Fruit fly (Drosophila melanogaster) whole organism, wandering third instar larva: ENCODE results near the gene Hrs.

ENCODE experiments used
- Abd-B ChIP-seq: fragments of >200 bp; optimal IDR thresholded peaks from 2 replicates; lab custom pipeline; 2017; ENCODE audit warnings: missing biosample characterization, missing genetic modification characterization
- CG32264 ChIP-seq: fragments of 200-800 bp; sonication (Bioruptor generic); optimal IDR thresholded peaks from 2 replicates; lab custom pipeline; 2016; ENCODE audit warnings: missing biosample characterization, missing genetic modification characterization
- CG9705 ChIP-seq: fragments of 200-800 bp; sonication (Bioruptor generic); optimal IDR thresholded peaks from 2 replicates; lab custom pipeline; 2018; ENCODE audit warnings: missing biosample characterization, mild to moderate bottlenecking, missing genetic modification characterization
- Dfd ChIP-seq: fragments of >200 bp; optimal IDR thresholded peaks from 2 replicates; lab custom pipeline; 2017; ENCODE audit warnings: missing biosample characterization, missing genetic modification characterization
- Dif ChIP-seq: fragments of 200-275, 200-300 bp; sonication (Bioruptor generic); optimal IDR thresholded peaks from 2 replicates; lab custom pipeline; 2018; ENCODE audit warnings: missing biosample characterization, missing genetic modification characterization; ENCODE audit not compliant: partially characterized antibody
- GATAd ChIP-seq: sonication (Bioruptor generic); optimal IDR thresholded peaks from 2 replicates; lab custom pipeline; 2016; ENCODE audit warnings: missing biosample characterization, missing genetic modification characterization
- HLH106 ChIP-seq: fragments of 200-800 bp; optimal IDR thresholded peaks from 3 replicates; lab custom pipeline; 2019; ENCODE audit warnings: missing biosample characterization, mild to moderate bottlenecking, missing genetic modification characterization, moderate library complexity
- Hnf4 ChIP-seq: fragments of 200-800 bp; sonication (Bioruptor generic); optimal IDR thresholded peaks from 2 replicates; lab custom pipeline; 2016; ENCODE audit warnings: missing biosample characterization, mild to moderate bottlenecking, missing genetic modification characterization
- Hr78 ChIP-seq: fragments of >200 bp; optimal IDR thresholded peaks from 2 replicates; lab custom pipeline; 2017; ENCODE audit warnings: missing biosample characterization, missing genetic modification characterization
- Hr83 ChIP-seq: fragments of 200-300 bp; sonication (Bioruptor generic); optimal IDR thresholded peaks from 2 replicates; lab custom pipeline; 2016; ENCODE audit warnings: missing biosample characterization, mild to moderate bottlenecking, missing genetic modification characterization, moderate library complexity; ENCODE audit not compliant: poor library complexity, severe bottlenecking
- Jra ChIP-seq: sonication (Bioruptor generic); optimal IDR thresholded peaks from 2 replicates; lab custom pipeline; 2016; ENCODE audit warnings: missing biosample characterization, missing genetic modification characterization
- Myc ChIP-seq: fragments of >200 bp; optimal IDR thresholded peaks from 2 replicates; lab custom pipeline; 2017
- N ChIP-seq: fragments of >200 bp; optimal IDR thresholded peaks from 2 replicates; lab custom pipeline; 2018; ENCODE audit warnings: missing biosample characterization, missing external identifiers, missing genetic modification characterization
- OdsH ChIP-seq: fragments of 200-800 bp; sonication (Bioruptor generic); optimal IDR thresholded peaks from 2 replicates; lab custom pipeline; 2016; ENCODE audit warnings: missing biosample characterization, mild to moderate bottlenecking, missing genetic modification characterization
- Rel ChIP-seq, 2 experiments: fragments of 200-800 bp; sonication (Bioruptor generic) in 1 of 2; optimal IDR thresholded peaks; 2 replicates in 1 of 2; 3 replicates in 1 of 2; lab custom pipeline; 2016 to 2019; ENCODE audit warnings: mild to moderate bottlenecking in 2 of 2, missing biosample characterization in 2 of 2, missing genetic modification characterization in 2 of 2, moderate library complexity in 1 of 2
- Sp1 ChIP-seq: fragments of 200-800 bp; sonication (Bioruptor generic); optimal IDR thresholded peaks from 3 replicates; lab custom pipeline; 2019; ENCODE audit warnings: missing biosample characterization, mild to moderate bottlenecking, missing genetic modification characterization, moderate library complexity
- br ChIP-seq: fragments of 200-800 bp; sonication (Bioruptor generic); optimal IDR thresholded peaks from 2 replicates; lab custom pipeline; 2016; ENCODE audit warnings: missing biosample characterization, missing genetic modification characterization
- brk ChIP-seq: fragments of 200-800 bp; sonication (Bioruptor generic); optimal IDR thresholded peaks from 2 replicates; lab custom pipeline; 2016; ENCODE audit warnings: missing biosample characterization, mild to moderate bottlenecking, missing genetic modification characterization
- dl ChIP-seq, 2 experiments: fragments of 175-275, 200-275 bp in 1 of 2; fragments of 200-275 bp in 1 of 2; sonication (Bioruptor generic); optimal IDR thresholded peaks; lab custom pipeline; 2018; ENCODE audit warnings: mild to moderate bottlenecking in 2 of 2, missing biosample characterization in 2 of 2, missing genetic modification characterization in 2 of 2, moderate library complexity in 2 of 2; ENCODE audit not compliant: partially characterized antibody in 2 of 2, insufficient read depth in 1 of 2
- ey ChIP-seq: fragments of 200-800 bp; sonication (Bioruptor generic); optimal IDR thresholded peaks from 2 replicates; lab custom pipeline; 2016; ENCODE audit warnings: missing biosample characterization, missing genetic modification characterization
- foxo ChIP-seq, 2 experiments: fragments of 200-800 bp; sonication (Bioruptor generic); optimal IDR thresholded peaks; 2 replicates in 1 of 2; 3 replicates in 1 of 2; lab custom pipeline; 2016 to 2017; ENCODE audit warnings: missing biosample characterization in 2 of 2, missing genetic modification characterization in 2 of 2
- fru ChIP-seq: fragments of 200-800 bp; sonication (Bioruptor generic); optimal IDR thresholded peaks from 3 replicates; lab custom pipeline; 2016; ENCODE audit warnings: missing biosample characterization, mild to moderate bottlenecking, missing genetic modification characterization
- h ChIP-seq: fragments of 200-800 bp; sonication (Bioruptor generic); optimal IDR thresholded peaks from 3 replicates; lab custom pipeline; 2016; ENCODE audit warnings: missing biosample characterization, mild to moderate bottlenecking, missing genetic modification characterization
- jim ChIP-seq: fragments of 175-275, 200-325 bp; sonication (Bioruptor generic); optimal IDR thresholded peaks from 2 replicates; lab custom pipeline; 2016; ENCODE audit warnings: missing biosample characterization, mild to moderate bottlenecking, missing genetic modification characterization
- lola ChIP-seq: fragments of >200 bp; optimal IDR thresholded peaks from 2 replicates; lab custom pipeline; 2017; ENCODE audit warnings: missing biosample characterization, missing genetic modification characterization
- pan ChIP-seq: fragments of >200 bp; optimal IDR thresholded peaks from 2 replicates; lab custom pipeline; 2017
- psq ChIP-seq: fragments of 200-800 bp; sonication (Bioruptor generic); optimal IDR thresholded peaks from 3 replicates; lab custom pipeline; 2017; ENCODE audit warnings: missing biosample characterization, mild to moderate bottlenecking, missing genetic modification characterization, moderate library complexity
- rgr ChIP-seq: fragments of 200-800 bp; sonication (Bioruptor generic); optimal IDR thresholded peaks from 3 replicates; lab custom pipeline; 2016; ENCODE audit warnings: missing biosample characterization, mild to moderate bottlenecking, missing genetic modification characterization
- sage ChIP-seq: fragments of 200-800 bp; sonication (Bioruptor generic); optimal IDR thresholded peaks from 2 replicates; lab custom pipeline; 2016; ENCODE audit warnings: missing biosample characterization, mild to moderate bottlenecking, missing genetic modification characterization
- sv ChIP-seq: fragments of 200-800 bp; sonication (Bioruptor generic); optimal IDR thresholded peaks from 3 replicates; lab custom pipeline; 2016; ENCODE audit warnings: missing biosample characterization, missing genetic modification characterization
- tai ChIP-seq: sonication (Bioruptor generic); optimal IDR thresholded peaks from 2 replicates; lab custom pipeline; 2016; ENCODE audit warnings: missing biosample characterization, missing genetic modification characterization
- usp ChIP-seq: fragments of >200 bp; optimal IDR thresholded peaks from 2 replicates; lab custom pipeline; 2017; ENCODE audit warnings: missing biosample characterization, missing genetic modification characterization
- woc ChIP-seq: sonication (Bioruptor generic); optimal IDR thresholded peaks from 2 replicates; lab custom pipeline; 2016; ENCODE audit warnings: missing biosample characterization, mild to moderate bottlenecking, missing genetic modification characterization

Hrs gene

DNA sequence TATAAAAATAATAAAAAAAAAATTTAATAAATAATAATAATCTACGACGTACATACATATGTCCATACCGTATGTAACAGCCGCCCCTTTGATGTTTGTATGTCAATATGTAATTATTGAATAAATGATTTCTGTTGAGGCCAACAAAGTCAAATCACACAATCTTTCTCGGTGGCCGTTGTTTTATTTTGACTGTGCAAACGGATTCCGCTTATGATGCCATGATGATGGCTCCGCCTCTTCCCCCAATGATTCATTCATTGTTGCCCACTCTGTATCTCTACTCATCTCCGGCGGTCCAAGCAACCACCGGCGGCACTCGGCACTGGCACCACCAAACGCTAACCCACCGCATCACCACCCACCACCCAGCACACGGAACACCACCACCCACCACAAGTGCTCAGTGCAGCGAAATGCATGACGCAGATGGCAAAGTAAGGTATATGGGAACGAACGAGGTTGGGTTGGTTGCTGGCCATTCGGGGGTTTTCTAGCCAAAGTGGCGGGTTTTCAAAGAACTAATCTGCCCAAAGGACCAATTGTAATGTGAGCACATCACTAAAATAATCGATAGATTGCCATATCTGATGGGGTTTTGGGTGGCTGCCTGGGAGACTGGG, 9.5 kb downstream of the Hrs start:
- TF ChIP-seq dl (GFP tag; optimal IDR thresholded peaks at IDR 0.05; lab: Kevin White, UChicago; ENCODE audit: insufficient read depth in 1 of 2, partially characterized antibody in 2 of 2) (no peak), woc (GFP tag; lab: Kevin White, UChicago) (peak; percentile 77), N (no peak), usp (GFP tag; lab: Kevin White, UChicago) (no peak), Jra (GFP tag; lab: Kevin White, UChicago) (no peak), Dfd (no peak), Abd-B (GFP tag; lab: Kevin White, UChicago) (no peak), fru (GFP tag; lab: Kevin White, UChicago) (no peak), jim (no peak), CG32264 (GFP tag; lab: Kevin White, UChicago) (no peak), Sp1 (GFP tag; lab: Kevin White, UChicago) (peak; percentile 15), OdsH (GFP tag; lab: Kevin White, UChicago) (peak; percentile 0), Rel (GFP tag; optimal IDR thresholded peaks at IDR 0.05; lab: Kevin White, UChicago) (no peak), Rel (tag; optimal IDR thresholded peaks at IDR 0.05; lab: Kevin White, UChicago) (peak; percentile 43), pan (no peak), h (GFP tag; lab: Kevin White, UChicago) (peak; percentile 14), GATAd (GFP tag; lab: Kevin White, UChicago) (no peak), Hnf4 (no peak), ey (GFP tag; lab: Kevin White, UChicago) (no peak), Hr78 (GFP tag; lab: Kevin White, UChicago) (no peak), Hr83 (GFP tag; lab: Kevin White, UChicago) (peak; percentile 0), rgr (GFP tag; lab: Kevin White, UChicago) (peak; percentile 7), sv (GFP tag; lab: Kevin White, UChicago) (no peak), br (GFP tag; lab: Kevin White, UChicago) (peak; percentile 26), sage (GFP tag; lab: Kevin White, UChicago) (no peak), psq (GFP tag; lab: Kevin White, UChicago) (no peak), brk (GFP tag; lab: Kevin White, UChicago) (no peak), tai (GFP tag; lab: Kevin White, UChicago) (no peak), HLH106 (tag; lab: Kevin White, UChicago) (no peak), foxo (GFP tag; optimal IDR thresholded peaks at IDR 0.05; lab: Kevin White, UChicago) (peak in 1 of 2 experiments; percentile 56), Myc (lab: Kevin White, UChicago) (peak; percentile 81)
- TF ChIP-seq, all 38 proteins: peak for 10

DNA sequence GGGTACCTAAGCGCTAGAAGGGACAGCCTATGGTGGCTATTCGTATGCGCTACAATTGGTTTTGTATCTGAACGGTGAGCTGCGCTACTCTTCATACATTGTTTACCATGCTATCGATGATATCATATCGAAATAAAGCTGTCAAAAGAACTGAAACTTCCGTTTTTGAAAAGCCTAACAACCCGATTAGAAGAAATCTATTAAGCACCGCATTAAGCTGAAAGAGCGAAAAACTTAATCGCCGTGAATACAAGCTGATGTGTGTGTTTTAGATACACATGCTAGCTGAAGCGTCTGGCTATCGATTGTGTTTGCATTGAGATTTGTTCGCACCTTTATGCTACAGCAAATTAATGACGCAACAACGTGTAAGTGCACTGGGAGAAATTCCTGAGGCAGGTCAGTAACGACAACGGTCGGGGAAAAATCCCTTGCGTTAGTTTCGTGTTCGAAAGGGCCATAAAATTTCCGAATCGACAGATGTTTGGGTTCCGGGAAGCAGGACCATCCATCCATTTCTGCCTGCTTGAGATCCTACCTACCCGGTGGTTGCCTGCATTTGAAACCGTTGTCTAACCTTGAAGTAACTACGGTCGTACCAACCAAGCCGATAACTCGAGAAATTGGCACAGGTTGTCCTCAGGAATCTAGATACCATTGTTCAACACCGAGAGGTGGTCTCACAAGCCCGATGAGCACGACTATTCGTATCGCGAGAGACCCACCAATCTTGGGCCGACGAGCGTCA, 10.7 kb downstream of the Hrs start:
- TF ChIP-seq br (GFP tag; lab: Kevin White, UChicago) (peak; percentile 13), h (GFP tag; lab: Kevin White, UChicago) (peak; percentile 50), Sp1 (GFP tag; lab: Kevin White, UChicago) (no peak), tai (GFP tag; lab: Kevin White, UChicago) (no peak), lola (GFP tag; lab: Kevin White, UChicago) (no peak), OdsH (GFP tag; lab: Kevin White, UChicago) (peak; percentile 28), Rel (GFP tag; optimal IDR thresholded peaks at IDR 0.05; lab: Kevin White, UChicago) (no peak), Rel (tag; optimal IDR thresholded peaks at IDR 0.05; lab: Kevin White, UChicago) (no peak), foxo (GFP tag; optimal IDR thresholded peaks at IDR 0.05; lab: Kevin White, UChicago) (peak in 1 of 2 experiments; percentile 60), brk (GFP tag; lab: Kevin White, UChicago) (no peak), dl (GFP tag; optimal IDR thresholded peaks at IDR 0.05; lab: Kevin White, UChicago; ENCODE audit: insufficient read depth in 1 of 2, partially characterized antibody in 2 of 2) (no peak), Jra (GFP tag; lab: Kevin White, UChicago) (no peak), Hr83 (GFP tag; lab: Kevin White, UChicago) (no peak), HLH106 (tag; lab: Kevin White, UChicago) (peak; percentile 19), jim (no peak), fru (GFP tag; lab: Kevin White, UChicago) (peak; percentile 24), ey (GFP tag; lab: Kevin White, UChicago) (peak; percentile 40), Dif (GFP tag; lab: Kevin White, UChicago) (no peak), rgr (GFP tag; lab: Kevin White, UChicago) (peak; percentile 40), woc (GFP tag; lab: Kevin White, UChicago) (peak; percentile 24), Dfd (no peak), sv (GFP tag; lab: Kevin White, UChicago) (peak; percentile 66), usp (GFP tag; lab: Kevin White, UChicago) (no peak), psq (GFP tag; lab: Kevin White, UChicago) (no peak), pan (no peak), CG9705 (GFP tag; lab: Kevin White, UChicago) (no peak), sage (GFP tag; lab: Kevin White, UChicago) (no peak)
